Worm (Caenorhabditis elegans): ENCODE measurements around the gene nhr-35.

The nhr-35 gene

DNA sequence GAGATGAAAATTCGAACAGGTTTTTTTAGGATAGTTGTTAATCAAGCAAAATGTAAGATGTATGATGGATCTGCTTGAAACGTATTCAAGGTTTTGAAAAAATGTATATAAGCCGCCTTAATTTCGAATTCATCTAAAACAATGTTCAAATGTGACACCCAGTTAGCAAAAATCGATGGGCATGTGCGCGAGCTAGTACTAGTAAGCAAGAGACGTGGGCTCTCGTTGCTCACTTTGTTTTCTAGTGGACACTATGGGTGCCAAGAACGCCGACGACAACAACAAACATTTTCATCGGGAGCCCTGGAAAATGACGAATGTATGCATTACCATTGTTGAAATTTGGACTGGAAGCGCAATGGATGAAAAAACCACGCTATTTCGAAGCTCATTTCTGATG lies 11.3 kb upstream of the nhr-35 start:
- TF ChIP-seq ceh-63 (GFP tag; optimal IDR thresholded peaks at IDR 0.05) (no peak), ztf-4 (tag; optimal IDR thresholded peaks at IDR 0.05) (no peak), lin-14 (GFP tag; optimal IDR thresholded peaks at IDR 0.05) (peak; percentile 29), elt-3 (tag; optimal IDR thresholded peaks at IDR 0.05) (peak in 1 of 6 experiments; percentile 15)

DNA sequence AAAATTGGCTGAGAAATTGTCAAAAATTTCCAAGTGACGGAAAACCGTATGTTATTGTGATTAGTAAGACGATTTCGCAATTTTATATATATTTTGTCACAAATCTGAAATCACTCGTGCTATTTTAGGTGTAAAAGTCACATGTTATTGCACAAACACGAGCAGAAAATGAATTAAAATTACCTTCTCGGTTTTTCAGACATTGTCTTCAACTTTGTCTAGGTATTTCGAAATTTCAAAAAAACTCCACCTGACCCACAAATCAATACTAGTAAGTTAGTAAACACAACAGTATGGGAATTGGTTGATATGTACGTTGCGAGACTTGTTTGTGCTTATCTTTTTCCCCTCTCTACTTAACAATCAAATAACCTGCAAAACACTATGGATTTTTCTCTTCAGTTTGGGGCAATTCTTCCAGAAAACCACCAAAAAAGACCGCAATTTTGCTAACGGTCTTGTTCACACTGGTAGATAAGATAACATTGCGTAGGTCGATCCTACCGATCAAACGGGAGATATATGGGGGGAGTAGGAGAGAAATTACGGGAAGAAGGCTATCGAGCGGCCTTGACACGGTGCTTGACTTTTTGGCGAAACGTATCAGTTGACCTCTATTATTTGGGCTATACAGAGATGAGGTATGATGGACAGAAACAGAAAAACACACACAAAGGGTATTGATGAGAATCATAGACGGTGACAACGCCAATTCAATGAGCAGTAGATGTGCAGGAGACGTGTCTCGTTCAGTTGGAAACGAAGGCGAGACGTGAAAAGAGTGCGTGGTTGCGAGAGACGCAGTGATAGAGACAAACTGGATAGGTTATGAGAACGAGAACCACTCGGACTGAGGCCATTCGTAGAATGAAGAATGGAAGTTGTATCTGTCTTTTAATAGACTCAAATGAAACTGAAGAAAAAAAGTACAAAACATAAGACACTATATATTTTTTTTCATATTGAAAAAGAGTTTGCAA lies 10.4 kb upstream of the nhr-35 start, which contains the start of gene C07A12.7:
TSS of gene C07A12.7 (minus strand) at position 308 of the 980 bp plus-strand sequence.
- TF ChIP-seq blmp-1 (tag; optimal IDR thresholded peaks at IDR 0.05) (peak; percentile 83), nhr-85 (tag) (peak; percentile 90), nhr-90 (tag; optimal IDR thresholded peaks at IDR 0.05; ENCODE audit: poor library complexity) (peak; percentile 30), unc-98 (GFP tag; IDR thresholded peaks at IDR 0.05) (no peak), elt-3 (tag; optimal IDR thresholded peaks at IDR 0.05) (peak in 2 of 6 experiments; percentile 19 to 61), mdl-1 (tag; optimal IDR thresholded peaks at IDR 0.05) (peak in 1 of 2 experiments; percentile 19), nhr-71 (tag; optimal IDR thresholded peaks at IDR 0.05) (peak; percentile 44), lin-13 (GFP tag; optimal IDR thresholded peaks at IDR 0.05) (no peak), mab-9 (GFP tag; IDR thresholded peaks at IDR 0.05) (no peak), lin-35 (GFP tag; optimal IDR thresholded peaks at IDR 0.05) (no peak), ceh-8 (GFP tag; optimal IDR thresholded peaks at IDR 0.05) (no peak), nhr-20 (tag; optimal IDR thresholded peaks at IDR 0.05) (peak; percentile 28), ceh-82 (tag; optimal IDR thresholded peaks at IDR 0.05) (no peak), hpl-2 (GFP tag; optimal IDR thresholded peaks at IDR 0.05) (no peak), pax-3 (tag; optimal IDR thresholded peaks at IDR 0.05) (no peak), snu-23 (GFP tag; optimal IDR thresholded peaks at IDR 0.05) (peak; percentile 38), Y116A8C.19 (tag; optimal IDR thresholded peaks at IDR 0.05; ENCODE audit: borderline replicate concordance) (no peak), lin-15B (tag; optimal IDR thresholded peaks at IDR 0.05) (no peak), xbp-1 (tag; optimal IDR thresholded peaks at IDR 0.05) (peak; percentile 86), dpl-1 (GFP tag; optimal IDR thresholded peaks at IDR 0.05) (no peak), C34B4.2 (tag; optimal IDR thresholded peaks at IDR 0.05) (no peak), zip-4 (GFP tag; optimal IDR thresholded peaks at IDR 0.05) (peak; percentile 61), nhr-76 (tag; optimal IDR thresholded peaks at IDR 0.05) (no peak), lin-14 (GFP tag; optimal IDR thresholded peaks at IDR 0.05) (peak; percentile 50), mep-1 (tag; optimal IDR thresholded peaks at IDR 0.05) (peak; percentile 26), nhr-11 (tag; optimal IDR thresholded peaks at IDR 0.05) (no peak), nhr-47 (tag; optimal IDR thresholded peaks at IDR 0.05) (peak; percentile 43), lsy-2 (tag; optimal IDR thresholded peaks at IDR 0.05) (peak in 1 of 2 experiments; percentile 1), ets-5 (GFP tag; IDR thresholded peaks at IDR 0.05) (no peak), lir-3 (tag; optimal IDR thresholded peaks at IDR 0.05; ENCODE audit: poor library complexity) (no peak), nhr-77 (tag; optimal IDR thresholded peaks at IDR 0.05) (no peak), rnt-1 (tag; optimal IDR thresholded peaks at IDR 0.05) (peak; percentile 3), swsn-7 (tag; optimal IDR thresholded peaks at IDR 0.05) (peak; percentile 31), tlp-1 (tag; optimal IDR thresholded peaks at IDR 0.05) (no peak), egl-13 (tag; optimal IDR thresholded peaks at IDR 0.05) (no peak), egl-27 (tag; optimal IDR thresholded peaks at IDR 0.05) (no peak), fkh-8 (tag; optimal IDR thresholded peaks at IDR 0.05) (peak; percentile 19), skn-1 (tag; optimal IDR thresholded peaks at IDR 0.05) (peak; percentile 54)
